Fruit fly (Drosophila melanogaster): ENCODE data around the gene GAPsec.

The GAPsec gene

dm6 chr3L:8623702-8624421, at the start of gene GAPsec, which contains the start of gene Zasp66:
Gene GAPsec, minus strand, starts transcription at chr3L:8623901.
Gene Zasp66, plus strand, starts transcription at chr3L:8624371.
- TF ChIP-seq usp (GFP tag; optimal IDR thresholded peaks at IDR 0.05), result no peak
- no peak for TF ChIP-seq jim (GFP tag; optimal IDR thresholded peaks at IDR 0.05)
- TF ChIP-seq CG32264 (GFP tag; optimal IDR thresholded peaks at IDR 0.05), result no peak
- no peak for TF ChIP-seq tai (GFP tag; optimal IDR thresholded peaks at IDR 0.05)
- no peak for TF ChIP-seq CrebA (GFP tag; optimal IDR thresholded peaks at IDR 0.05; ENCODE audit: borderline replicate concordance)
- TF ChIP-seq sv (GFP tag; optimal IDR thresholded peaks at IDR 0.05), result no peak
- TF ChIP-seq OdsH (GFP tag; optimal IDR thresholded peaks at IDR 0.05), result no peak
- TF ChIP-seq pan (optimal IDR thresholded peaks at IDR 0.05), result no peak
- no peak for TF ChIP-seq ey (GFP tag; optimal IDR thresholded peaks at IDR 0.05)
- no peak for TF ChIP-seq GATAd (GFP tag; optimal IDR thresholded peaks at IDR 0.05)
- no peak for TF ChIP-seq brk (GFP tag; optimal IDR thresholded peaks at IDR 0.05)
- TF ChIP-seq Hr78 (GFP tag; optimal IDR thresholded peaks at IDR 0.05), result no peak
- no peak for TF ChIP-seq rgr (GFP tag; optimal IDR thresholded peaks at IDR 0.05)
- TF ChIP-seq Dfd (GFP tag; optimal IDR thresholded peaks at IDR 0.05), result no peak
- no peak for TF ChIP-seq sage (GFP tag; optimal IDR thresholded peaks at IDR 0.05)
- TF ChIP-seq dmrt93B (GFP tag; optimal IDR thresholded peaks at IDR 0.05), result no peak
- TF ChIP-seq br (GFP tag; optimal IDR thresholded peaks at IDR 0.05), result no peak

DNA sequence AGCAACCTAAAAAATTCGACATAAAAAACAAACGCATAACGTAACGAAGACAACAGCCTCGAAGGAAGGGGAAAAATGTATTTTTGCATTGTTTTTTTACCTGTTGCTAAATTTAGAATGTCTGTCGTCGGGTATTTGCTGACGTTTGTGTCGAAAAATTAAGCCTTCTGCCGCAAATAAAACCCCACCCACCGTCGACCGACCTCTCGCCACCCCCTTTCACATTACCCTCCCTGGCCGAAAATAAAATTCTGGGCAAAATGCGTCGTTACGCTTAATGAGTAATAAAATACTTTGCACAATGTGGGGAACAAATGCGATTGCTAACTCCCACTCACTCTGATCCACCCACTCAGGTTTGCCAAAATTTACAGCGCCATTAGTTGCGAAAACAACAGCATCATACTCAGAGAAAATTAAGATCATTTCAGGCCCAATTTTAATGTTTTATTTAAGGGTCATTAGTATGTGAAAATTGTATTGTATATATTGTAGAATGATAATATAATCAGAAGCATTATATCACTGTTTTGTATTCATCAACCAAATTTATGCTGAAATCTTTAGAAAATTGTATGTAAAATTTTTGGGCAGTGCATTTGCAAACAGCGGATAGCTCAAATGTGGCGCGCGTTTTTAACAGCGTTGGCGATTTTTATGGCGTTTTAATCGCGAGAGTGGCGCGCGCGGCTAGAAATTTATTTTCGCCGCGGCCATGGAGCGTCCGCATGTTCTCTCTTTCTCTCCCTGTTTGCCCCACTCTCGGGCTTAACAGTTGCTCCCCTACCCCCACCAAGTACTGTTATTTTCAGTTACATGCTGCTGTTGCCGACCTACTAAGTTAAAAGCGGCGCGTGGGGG, 48.7 kb upstream of the GAPsec start:
- TF ChIP-seq brk (GFP tag; optimal IDR thresholded peaks at IDR 0.05) (peak; percentile 54), HLH106 (tag; optimal IDR thresholded peaks at IDR 0.05) (peak; percentile 77), GATAd (GFP tag; optimal IDR thresholded peaks at IDR 0.05) (peak; percentile 8), dl (GFP tag; optimal IDR thresholded peaks at IDR 0.05; ENCODE audit: insufficient read depth in 1 of 2, partially characterized antibody in 2 of 2) (peak in 1 of 2 experiments; percentile 14), Mio (GFP tag; optimal IDR thresholded peaks at IDR 0.05) (no peak), br (GFP tag; optimal IDR thresholded peaks at IDR 0.05) (peak; percentile 77), CG9705 (GFP tag; optimal IDR thresholded peaks at IDR 0.05) (no peak), psq (GFP tag; optimal IDR thresholded peaks at IDR 0.05) (peak; percentile 61), h (GFP tag; optimal IDR thresholded peaks at IDR 0.05) (peak; percentile 99), sage (GFP tag; optimal IDR thresholded peaks at IDR 0.05) (peak; percentile 23), CG32264 (GFP tag; optimal IDR thresholded peaks at IDR 0.05) (peak; percentile 11), Hnf4 (GFP tag; optimal IDR thresholded peaks at IDR 0.05) (peak; percentile 63), Vsx2 (GFP tag; optimal IDR thresholded peaks at IDR 0.05; ENCODE audit: partially characterized antibody) (no peak), Myc (optimal IDR thresholded peaks at IDR 0.05) (peak; percentile 53), woc (GFP tag; optimal IDR thresholded peaks at IDR 0.05) (peak; percentile 20), Jra (GFP tag; optimal IDR thresholded peaks at IDR 0.05) (peak; percentile 18), lola (GFP tag; optimal IDR thresholded peaks at IDR 0.05) (no peak), Dif (GFP tag; optimal IDR thresholded peaks at IDR 0.05; ENCODE audit: partially characterized antibody) (peak; percentile 17), tai (GFP tag; optimal IDR thresholded peaks at IDR 0.05) (no peak), dsf (GFP tag; optimal IDR thresholded peaks at IDR 0.05; ENCODE audit: borderline replicate concordance) (peak; percentile 13), CrebA (GFP tag; optimal IDR thresholded peaks at IDR 0.05; ENCODE audit: borderline replicate concordance) (no peak), Sp1 (GFP tag; optimal IDR thresholded peaks at IDR 0.05) (peak; percentile 74), OdsH (GFP tag; optimal IDR thresholded peaks at IDR 0.05) (peak; percentile 81), Hr78 (GFP tag; optimal IDR thresholded peaks at IDR 0.05) (no peak), N (GFP tag; optimal IDR thresholded peaks at IDR 0.05) (no peak), pan (optimal IDR thresholded peaks at IDR 0.05) (no peak), Hr83 (GFP tag; optimal IDR thresholded peaks at IDR 0.05; ENCODE audit: poor library complexity, severe bottlenecking) (no peak), rgr (GFP tag; optimal IDR thresholded peaks at IDR 0.05) (peak; percentile 87), Rel (GFP tag; optimal IDR thresholded peaks at IDR 0.05) (no peak), Rel (tag; optimal IDR thresholded peaks at IDR 0.05) (peak; percentile 92), jim (GFP tag; optimal IDR thresholded peaks at IDR 0.05) (no peak), foxo (GFP tag; optimal IDR thresholded peaks at IDR 0.05) (peak; percentile 21 to 81), usp (GFP tag; optimal IDR thresholded peaks at IDR 0.05) (no peak), Abd-B (GFP tag; optimal IDR thresholded peaks at IDR 0.05) (no peak), sv (GFP tag; optimal IDR thresholded peaks at IDR 0.05) (no peak), Dfd (GFP tag; optimal IDR thresholded peaks at IDR 0.05) (no peak), dmrt93B (GFP tag; optimal IDR thresholded peaks at IDR 0.05) (peak; percentile 47), fru (GFP tag; optimal IDR thresholded peaks at IDR 0.05) (peak; percentile 83), ey (GFP tag; optimal IDR thresholded peaks at IDR 0.05) (peak; percentile 75)

Measured in whole organism, wandering third instar larva.